Worm (Caenorhabditis elegans) whole organism, mixed stage, embryonic: Measurements from ENCODE around the gene B0244.7.

Experiments
- bed-3 ChIP-seq: fragments of 200-800 bp; sonication (Bioruptor generic); optimal IDR thresholded peaks from 3 replicates; lab custom pipeline; 2018; ENCODE audit warnings: mild to moderate bottlenecking, missing genetic modification characterization, moderate library complexity, missing compliant biosample characterization
- ces-1 ChIP-seq: fragments of 150-350 bp; optimal IDR thresholded peaks from 2 replicates; lab custom pipeline; 2014; ENCODE audit warnings: missing biosample characterization, missing genetic modification reagents, missing genetic modification characterization
- elt-1 ChIP-seq: sonication (generic microtip); optimal IDR thresholded peaks from 2 replicates; lab custom pipeline; 2017; ENCODE audit warnings: missing genetic modification characterization, mild to moderate bottlenecking, missing compliant biosample characterization, antibody characterized with exemption, moderate library complexity, borderline replicate concordance; ENCODE audit not compliant: insufficient read depth
- hlh-1 ChIP-seq: fragments of 150-350 bp; optimal IDR thresholded peaks from 2 replicates; lab custom pipeline; 2014; ENCODE audit warnings: missing biosample characterization, missing genetic modification reagents, missing genetic modification characterization
- lsy-2 ChIP-seq: fragments of 150-350 bp; optimal IDR thresholded peaks from 2 replicates; lab custom pipeline; 2014; ENCODE audit warnings: missing biosample characterization, missing genetic modification characterization
- nhr-237 ChIP-seq: fragments of 150-350 bp; optimal IDR thresholded peaks from 2 replicates; lab custom pipeline; 2014; ENCODE audit warnings: missing biosample characterization, missing genetic modification characterization
- snpc-4 ChIP-seq: fragments of 150-350 bp; optimal IDR thresholded peaks from 2 replicates; lab custom pipeline; 2014; ENCODE audit warnings: missing biosample characterization, missing genetic modification characterization
- tbx-8 ChIP-seq: fragments of 200-800 bp; sonication (Bioruptor generic); optimal IDR thresholded peaks from 2 replicates; lab custom pipeline; 2018; ENCODE audit warnings: mild to moderate bottlenecking, missing genetic modification characterization, moderate library complexity, missing compliant biosample characterization

DNA sequence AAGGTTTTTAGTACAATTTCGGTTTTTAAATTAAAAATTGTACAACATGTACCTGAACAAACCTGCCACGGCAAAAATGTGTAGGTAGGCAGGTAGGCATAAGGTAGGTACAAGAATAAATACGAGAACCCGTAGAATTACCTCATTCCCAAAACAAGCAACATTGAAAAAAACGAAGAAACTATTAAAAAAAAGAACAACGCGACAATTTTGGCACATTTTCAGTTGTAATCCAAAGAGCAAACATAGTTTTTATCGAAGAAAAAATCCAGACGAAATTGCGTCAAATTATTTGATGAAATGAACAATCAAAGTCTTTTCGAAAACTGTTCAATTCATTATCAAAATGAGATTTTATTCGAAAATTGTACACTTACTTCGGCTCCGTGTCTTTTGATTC, 9.4 kb downstream of the B0244.7 start, which contains the start of gene B0244.16:
- TF ChIP-seq snpc-4 (tag; lab: Kevin White, UChicago) (no peak), elt-1 (tag; lab: Kevin White, UChicago) (no peak), bed-3 (no peak), nhr-237 (no peak), tbx-8 (GFP tag; lab: Kevin White, UChicago) (no peak), lsy-2 (tag; lab: Kevin White, UChicago) (no peak), ces-1 (GFP tag; lab: Kevin White, UChicago) (no peak), hlh-1 (tag; lab: Kevin White, UChicago) (no peak)
